Worm (Caenorhabditis elegans) whole organism, young adult: ENCODE results near the gene C01G10.9.
A peak's percentile ranks its signal among the peaks of the same experiment; 100 is the strongest.

ENCODE experiments used
- B0035.1 ChIP-seq: sonication (generic microtip); optimal IDR thresholded peaks from 2 replicates; lab custom pipeline; 2016; ENCODE audit warnings: missing genetic modification characterization, mild to moderate bottlenecking, missing compliant biosample characterization, missing genotype, missing genetic modification reagents
- C06A6.2 ChIP-seq: fragments of 200-800 bp; sonication (Bioruptor generic); conservative IDR thresholded peaks from 2 replicates; pipeline ENCODE4 v1.3.6; 2022; ENCODE audit warnings: missing genetic modification characterization, missing compliant biosample characterization
- C17E4.6 ChIP-seq: fragments of 200-800 bp; sonication (Bioruptor generic); IDR thresholded peaks from 2 replicates; pipeline ENCODE4 v1.3.6; 2022; ENCODE audit warnings: missing genetic modification reagents, missing genetic modification characterization, missing compliant biosample characterization
- F22D6.2 ChIP-seq: sonication (generic microtip); optimal IDR thresholded peaks from 2 replicates; lab custom pipeline; 2016; ENCODE audit warnings: mild to moderate bottlenecking, missing genetic modification characterization, missing compliant biosample characterization
- F33H1.4 ChIP-seq: fragments of 200-800 bp; sonication (Bioruptor generic); IDR thresholded peaks from 2 replicates; pipeline ENCODE4 v1.3.6; 2022; ENCODE audit warnings: missing genetic modification reagents, missing genetic modification characterization, missing compliant biosample characterization
- F52B5.7 ChIP-seq: sonication (generic microtip); optimal IDR thresholded peaks from 2 replicates; lab custom pipeline; 2016; ENCODE audit warnings: mild to moderate bottlenecking, missing genetic modification characterization, missing compliant biosample characterization
- F57A8.1 ChIP-seq: fragments of 200-800 bp; sonication (Bioruptor generic); optimal IDR thresholded peaks from 2 replicates; lab custom pipeline; 2018; ENCODE audit warnings: mild to moderate bottlenecking, missing genetic modification characterization, moderate library complexity, missing compliant biosample characterization
- K12H6.12 ChIP-seq: fragments of 200-800 bp; sonication (Bioruptor generic); optimal IDR thresholded peaks from 2 replicates; lab custom pipeline; 2018; ENCODE audit warnings: mild to moderate bottlenecking, missing genetic modification characterization, missing compliant biosample characterization
- T26A5.8 ChIP-seq: sonication (generic microtip); optimal IDR thresholded peaks from 2 replicates; lab custom pipeline; 2016; ENCODE audit warnings: missing genetic modification characterization, missing compliant biosample characterization
- Y95B8A.8 ChIP-seq: fragments of 200-800 bp; sonication (Bioruptor generic); IDR thresholded peaks from 2 replicates; pipeline ENCODE4 v1.3.6; 2022; ENCODE audit warnings: missing genetic modification reagents, missing genetic modification characterization, missing compliant biosample characterization
- aptf-2 ChIP-seq: fragments of 200-800 bp; sonication (Bioruptor generic); conservative IDR thresholded peaks from 2 replicates; pipeline ENCODE4 v1.3.6; 2022; ENCODE audit warnings: missing genetic modification reagents, missing genetic modification characterization, missing compliant biosample characterization
- aptf-3 ChIP-seq: fragments of 200-800 bp; sonication (Bioruptor generic); IDR thresholded peaks from 2 replicates; pipeline ENCODE4 v1.3.6; 2022; ENCODE audit warnings: missing genetic modification characterization, missing compliant biosample characterization
- athp-1 ChIP-seq: sonication (generic microtip); optimal IDR thresholded peaks from 2 replicates; lab custom pipeline; 2017; ENCODE audit warnings: mild to moderate bottlenecking, missing genetic modification characterization, missing compliant biosample characterization
- attf-5 ChIP-seq: fragments of 200-800 bp; sonication (Bioruptor generic); optimal IDR thresholded peaks from 2 replicates; lab custom pipeline; 2018; ENCODE audit warnings: mild to moderate bottlenecking, missing genetic modification characterization, missing compliant biosample characterization
- bed-1 ChIP-seq: fragments of 200-800 bp; sonication (Bioruptor generic); IDR thresholded peaks from 2 replicates; pipeline ENCODE4 v1.3.6; 2022; ENCODE audit warnings: missing genetic modification reagents, missing genetic modification characterization, missing compliant biosample characterization
- cebp-1 ChIP-seq, 2 experiments: fragments of 200-800 bp in 1 of 2; sonication (Bioruptor generic) in 1 of 2; sonication (generic microtip) in 1 of 2; IDR thresholded peaks in 1 of 2; optimal IDR thresholded peaks in 1 of 2; 2 replicates each; pipeline versions ENCODE4 v1.3.6 to Lab custom; 2017 to 2022; ENCODE audit warnings: missing compliant biosample characterization in 2 of 2, missing genetic modification characterization in 2 of 2, mild to moderate bottlenecking in 1 of 2, missing genetic modification reagents in 1 of 2, moderate library complexity in 1 of 2
- ceh-27 ChIP-seq: fragments of 200-800 bp; sonication (Bioruptor generic); optimal IDR thresholded peaks from 2 replicates; lab custom pipeline; 2018; ENCODE audit warnings: mild to moderate bottlenecking, missing genetic modification characterization, moderate library complexity, missing compliant biosample characterization
- chd-7 ChIP-seq: sonication (generic microtip); optimal IDR thresholded peaks from 2 replicates; lab custom pipeline; 2016; ENCODE audit warnings: mild to moderate bottlenecking, missing genetic modification characterization, moderate library complexity, missing compliant biosample characterization
- dox-1 ChIP-seq: fragments of 200-800 bp; sonication (Bioruptor generic); IDR thresholded peaks from 2 replicates; pipeline ENCODE4 v1.3.6; 2022; ENCODE audit warnings: missing genetic modification reagents, missing genetic modification characterization, missing compliant biosample characterization
- egrh-3 ChIP-seq: fragments of 200-800 bp; sonication (Bioruptor generic); IDR thresholded peaks from 2 replicates; pipeline ENCODE4 v1.3.6; 2022; ENCODE audit warnings: missing genetic modification reagents, missing genetic modification characterization, missing compliant biosample characterization
- hmg-1.2 ChIP-seq: fragments of 200-800 bp; sonication (Bioruptor generic); IDR thresholded peaks from 2 replicates; pipeline ENCODE4 v1.3.6; 2022; ENCODE audit warnings: missing genetic modification reagents, missing genetic modification characterization, missing compliant biosample characterization
- let-607 ChIP-seq, 2 experiments: fragments of 200-800 bp in 1 of 2; sonication (Bioruptor generic) in 1 of 2; sonication (generic microtip) in 1 of 2; optimal IDR thresholded peaks; 2 replicates each; lab custom pipeline; 2016 to 2018; ENCODE audit warnings: mild to moderate bottlenecking in 2 of 2, missing compliant biosample characterization in 2 of 2, missing genetic modification characterization in 2 of 2, moderate library complexity in 2 of 2, missing genotype in 1 of 2
- lin-40 ChIP-seq: sonication (generic microtip); optimal IDR thresholded peaks from 2 replicates; lab custom pipeline; 2016; ENCODE audit warnings: missing genetic modification characterization, mild to moderate bottlenecking, missing compliant biosample characterization, missing genotype, missing genetic modification reagents
- madf-10 ChIP-seq: sonication (generic microtip); optimal IDR thresholded peaks from 2 replicates; lab custom pipeline; 2016; ENCODE audit warnings: mild to moderate bottlenecking, missing genetic modification characterization, missing compliant biosample characterization
- madf-6 ChIP-seq: fragments of 200-800 bp; sonication (Bioruptor generic); IDR thresholded peaks from 2 replicates; pipeline ENCODE4 v1.3.6; 2022; ENCODE audit warnings: missing genetic modification reagents, missing genetic modification characterization, missing compliant biosample characterization
- mcd-1 ChIP-seq: fragments of 200-800 bp; sonication (Bioruptor generic); IDR thresholded peaks from 2 replicates; pipeline ENCODE4 v1.3.6; 2022; ENCODE audit warnings: missing genetic modification reagents, missing genetic modification characterization, missing compliant biosample characterization
- nhr-120 ChIP-seq: fragments of 200-800 bp; sonication (Bioruptor generic); IDR thresholded peaks from 2 replicates; pipeline ENCODE4 v1.3.6; 2022; ENCODE audit warnings: missing genetic modification characterization, missing compliant biosample characterization
- repo-1 ChIP-seq: sonication (generic microtip); optimal IDR thresholded peaks from 2 replicates; lab custom pipeline; 2017; ENCODE audit warnings: mild to moderate bottlenecking, missing genetic modification characterization, missing compliant biosample characterization
- snpc-1.1 ChIP-seq: sonication (generic microtip); optimal IDR thresholded peaks from 2 replicates; lab custom pipeline; 2017; ENCODE audit warnings: missing genetic modification characterization, mild to moderate bottlenecking, missing compliant biosample characterization, antibody characterized with exemption, moderate library complexity, missing genotype, missing genetic modification reagents; ENCODE audit not compliant: insufficient read depth
- snpc-3.4 ChIP-seq: sonication (generic microtip); optimal IDR thresholded peaks from 2 replicates; lab custom pipeline; 2017; ENCODE audit warnings: missing genetic modification characterization, mild to moderate bottlenecking, missing compliant biosample characterization, antibody characterized with exemption, moderate library complexity, missing genotype, missing genetic modification reagents
- snpc-4 ChIP-seq, 5 experiments: fragments of 150-350 bp in 1 of 5; sonication (generic microtip) in 4 of 5; optimal IDR thresholded peaks; 2 replicates each; lab custom pipeline; 2014 to 2018; ENCODE audit warnings: missing genetic modification characterization in 5 of 5, missing biosample characterization in 3 of 5, antibody characterized with exemption in 2 of 5, mild to moderate bottlenecking in 2 of 5, missing compliant biosample characterization in 2 of 5, missing genotype in 2 of 5, moderate library complexity in 2 of 5, missing genetic modification reagents in 1 of 5
- somi-1 ChIP-seq: fragments of 200-800 bp; sonication (Bioruptor generic); optimal IDR thresholded peaks from 2 replicates; lab custom pipeline; 2018; ENCODE audit warnings: mild to moderate bottlenecking, missing genetic modification characterization, missing compliant biosample characterization
- zfh-2 ChIP-seq: fragments of 200-800 bp; sonication (Bioruptor generic); conservative IDR thresholded peaks from 2 replicates; pipeline ENCODE4 v1.3.6; 2022; ENCODE audit warnings: missing genetic modification reagents, missing genetic modification characterization, missing compliant biosample characterization
- ztf-3 ChIP-seq: fragments of 200-800 bp; sonication (Bioruptor generic); optimal IDR thresholded peaks from 2 replicates; lab custom pipeline; 2018; ENCODE audit warnings: mild to moderate bottlenecking, missing genetic modification characterization, missing compliant biosample characterization
- ztf-6 ChIP-seq: fragments of 200-800 bp; sonication (Bioruptor generic); IDR thresholded peaks from 2 replicates; pipeline ENCODE4 v1.3.6; 2022; ENCODE audit warnings: missing genetic modification reagents, missing genetic modification characterization, missing compliant biosample characterization

C01G10.9 gene

DNA sequence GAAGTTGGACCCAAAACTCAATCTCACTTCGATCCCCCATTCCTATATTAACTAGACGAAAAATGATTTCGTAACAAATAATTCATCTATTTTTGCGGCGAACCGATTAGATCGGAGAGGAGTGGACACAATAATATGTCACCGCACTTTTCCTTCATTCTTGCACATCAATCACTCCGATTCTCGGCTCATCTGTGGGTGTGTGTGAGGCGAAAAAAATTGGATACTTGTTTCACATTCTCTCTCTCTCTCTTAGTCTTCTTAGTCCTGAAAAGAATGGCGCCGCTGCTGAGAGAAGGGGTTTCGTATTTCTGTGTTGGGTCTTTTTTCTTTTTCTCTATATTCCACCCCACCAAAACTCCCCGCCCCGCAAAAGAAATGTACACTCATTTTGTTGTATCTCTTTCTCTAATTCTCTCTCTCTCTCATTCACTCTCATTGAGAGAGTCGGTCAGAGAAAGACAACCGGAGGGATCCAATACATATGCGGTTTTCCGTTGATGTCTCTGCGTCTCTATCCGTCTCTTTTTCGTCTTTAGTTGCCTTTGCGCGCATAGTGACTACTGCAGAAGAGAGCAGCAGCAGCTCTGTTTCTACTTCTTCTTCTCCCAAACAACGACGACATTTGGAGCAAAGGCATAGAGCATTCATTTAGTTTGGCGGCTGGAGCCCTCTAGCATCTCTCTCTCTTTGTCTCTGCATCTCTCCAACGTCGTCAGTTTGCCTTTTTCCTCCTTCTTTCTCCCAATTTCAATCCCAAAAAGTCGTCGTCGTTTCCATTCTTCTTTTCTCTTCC is 11.1 kb upstream of the C01G10.9 start, which contains the start of gene unc-76 (continued):
- TF ChIP-seq hmg-1.2 (GFP tag; lab: Robert Waterston, UW), result peak; percentile 69
- no peak for TF ChIP-seq ztf-3 (GFP tag; lab: Kevin White, UChicago)
- no peak for TF ChIP-seq chd-7 (tag; lab: Kevin White, UChicago)
- TF ChIP-seq cebp-1 (GFP tag; IDR thresholded peaks at IDR 0.05; lab: Robert Waterston, UW), result no peak
- peak; percentile 67 for TF ChIP-seq cebp-1 (tag; optimal IDR thresholded peaks at IDR 0.05; lab: Kevin White, UChicago)
- no peak for TF ChIP-seq aptf-2 (GFP tag; lab: Robert Waterston, UW)
- TF ChIP-seq C06A6.2 (GFP tag; lab: Robert Waterston, UW), result no peak; the same call in 1 of the 2 replicates
- no peak for TF ChIP-seq F22D6.2 (tag; lab: Kevin White, UChicago)
- TF ChIP-seq snpc-1.1 (tag; lab: Kevin White, UChicago), result no peak
- peak; percentile 20 for TF ChIP-seq madf-10
- no peak for TF ChIP-seq madf-6 (GFP tag; lab: Robert Waterston, UW)
- TF ChIP-seq somi-1 (GFP tag; lab: Kevin White, UChicago), result no peak
- TF ChIP-seq lin-40 (tag; lab: Kevin White, UChicago), result peak; percentile 76
- no peak for TF ChIP-seq repo-1 (tag; lab: Kevin White, UChicago)
- TF ChIP-seq attf-5 (GFP tag; lab: Kevin White, UChicago), result peak; percentile 38
- peak; percentile 51 for TF ChIP-seq mcd-1 (GFP tag; lab: Robert Waterston, UW)
- TF ChIP-seq egrh-3 (GFP tag; lab: Robert Waterston, UW), result 0 out of 2 replicates have a peak, but pooled peaks have one; percentile 15
- TF ChIP-seq F33H1.4 (GFP tag; lab: Robert Waterston, UW), result no peak
- TF ChIP-seq Y95B8A.8 (GFP tag; lab: Robert Waterston, UW), result no peak
- peak; percentile 89 for TF ChIP-seq K12H6.12

DNA sequence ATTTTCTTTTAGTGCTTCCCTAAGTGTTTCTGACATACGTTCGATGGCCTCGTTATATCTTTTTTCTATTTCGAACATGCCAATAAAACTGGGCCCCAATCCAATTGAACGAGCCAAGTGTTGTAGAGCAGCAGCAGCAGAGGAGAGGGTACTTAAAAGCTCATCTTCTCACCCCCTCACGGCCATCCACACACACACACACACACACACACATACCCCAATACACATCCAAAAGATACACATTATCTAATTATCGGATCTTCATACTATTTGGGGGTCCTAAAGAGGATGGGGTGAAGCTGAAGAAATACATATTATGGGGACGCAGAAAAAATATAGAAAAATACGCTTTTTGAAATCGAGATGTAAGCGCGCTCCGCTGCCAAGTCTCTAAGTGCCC is 9.6 kb upstream of the C01G10.9 start:
- no peak for TF ChIP-seq nhr-120
- peak; percentile 69 for TF ChIP-seq ceh-27 (GFP tag; lab: Kevin White, UChicago)
- no peak for TF ChIP-seq athp-1 (tag; lab: Kevin White, UChicago)
- TF ChIP-seq F52B5.7 (tag; lab: Kevin White, UChicago), result no peak

DNA sequence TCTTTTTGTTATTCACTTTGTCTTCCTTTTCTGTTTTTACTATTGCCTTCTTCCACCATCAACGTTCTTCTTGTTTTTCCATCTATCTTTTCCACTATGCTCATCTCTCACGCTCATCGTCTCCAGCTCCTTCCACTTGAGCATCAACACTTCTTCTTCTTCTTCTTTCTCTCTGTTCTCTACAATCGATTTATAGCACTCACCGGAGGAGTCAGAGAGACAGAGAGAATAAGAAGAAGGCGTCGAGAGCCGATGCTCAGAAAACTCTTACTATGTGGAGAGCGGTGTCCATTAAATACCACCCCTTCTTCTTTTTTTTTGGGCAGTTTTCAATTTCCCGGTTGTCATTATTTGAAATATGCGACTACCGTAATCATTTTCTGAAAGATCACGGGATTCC is 7.4 kb upstream of the C01G10.9 start:
- TF ChIP-seq C17E4.6 (GFP tag; lab: Robert Waterston, UW), result no peak
- TF ChIP-seq K12H6.12, result peak; percentile 7
- TF ChIP-seq ceh-27 (GFP tag; lab: Kevin White, UChicago), result peak; percentile 55
- TF ChIP-seq hmg-1.2 (GFP tag; lab: Robert Waterston, UW), result peak; percentile 27; the same call in 1 of the 2 replicates
- TF ChIP-seq, all 124 proteins: peak for 3

DNA sequence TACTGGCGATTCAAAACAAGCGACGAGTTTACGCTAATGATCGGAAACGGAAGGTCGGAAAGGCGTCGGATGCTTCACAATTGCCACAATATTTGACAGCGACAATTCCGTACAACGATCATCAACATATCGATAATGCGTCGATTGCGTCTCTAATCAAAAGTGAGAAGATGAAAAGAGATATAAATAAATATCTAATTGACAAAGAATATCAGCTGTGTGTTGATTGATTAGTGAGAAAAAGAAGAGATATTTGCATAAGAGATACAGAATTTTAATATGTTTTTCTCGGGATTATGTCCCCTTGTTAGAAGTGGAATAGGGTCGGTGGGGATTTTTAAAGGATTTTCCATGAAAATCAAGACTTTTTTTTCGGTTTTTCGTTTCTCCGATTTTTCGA is 3.8 kb upstream of the C01G10.9 start:
- TF ChIP-seq ztf-6 (GFP tag; lab: Robert Waterston, UW), result no peak
- TF ChIP-seq B0035.1, result no peak
- no peak for TF ChIP-seq dox-1 (GFP tag; lab: Robert Waterston, UW)
- no peak for TF ChIP-seq zfh-2 (GFP tag; lab: Robert Waterston, UW)
- TF ChIP-seq T26A5.8, result no peak
- no peak for TF ChIP-seq F57A8.1 (GFP tag; lab: Kevin White, UChicago)
- TF ChIP-seq snpc-1.1 (tag; lab: Kevin White, UChicago), result no peak
- no peak for TF ChIP-seq bed-1 (GFP tag; lab: Robert Waterston, UW)
- no peak for TF ChIP-seq aptf-3 (GFP tag; lab: Robert Waterston, UW)
- TF ChIP-seq snpc-3.4 (tag; lab: Kevin White, UChicago), result no peak
- TF ChIP-seq mcd-1 (GFP tag; lab: Robert Waterston, UW), result no peak
- no peak for TF ChIP-seq attf-5 (GFP tag; lab: Kevin White, UChicago)
- no peak for TF ChIP-seq let-607 (tag; optimal IDR thresholded peaks at IDR 0.05; lab: Kevin White, UChicago)
- TF ChIP-seq lin-40 (tag; lab: Kevin White, UChicago), result no peak
- TF ChIP-seq ztf-3 (GFP tag; lab: Kevin White, UChicago), result no peak
- TF ChIP-seq snpc-4 (GFP tag; optimal IDR thresholded peaks at IDR 0.05; lab: Kevin White, UChicago), result no peak
- no peak for TF ChIP-seq snpc-4 (tag; optimal IDR thresholded peaks at IDR 0.05; lab: Kevin White, UChicago)
- TF ChIP-seq, all 124 proteins: peak for 0
